Worm (Caenorhabditis elegans): ENCODE measurements around the gene gcy-9.

The gcy-9 gene

DNA sequence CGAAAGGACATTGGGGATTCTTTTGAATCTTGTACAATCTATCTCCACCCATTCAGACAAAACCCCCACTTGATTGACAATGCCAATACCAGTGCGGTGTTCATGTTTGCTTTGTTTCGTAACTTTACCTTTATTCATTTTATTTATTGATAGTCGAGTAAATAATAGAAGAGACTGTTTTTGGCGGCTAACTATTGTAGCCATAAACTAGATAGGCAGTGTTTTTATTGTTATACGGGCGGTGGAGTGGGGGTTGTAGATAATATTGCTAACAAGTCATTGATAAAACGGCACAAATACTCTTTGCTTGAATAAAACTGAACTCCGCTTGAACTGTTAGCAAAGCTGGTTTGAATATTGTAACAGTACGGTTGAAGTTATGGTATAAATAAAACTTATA lies 27.2 kb upstream of the gcy-9 start:
- TF ChIP-seq pha-2 (tag; optimal IDR thresholded peaks at IDR 0.05) (no peak), ceh-6 (GFP tag; optimal IDR thresholded peaks at IDR 0.05) (no peak), tbx-7 (tag; optimal IDR thresholded peaks at IDR 0.05) (no peak), sdc-2 (tag; optimal IDR thresholded peaks at IDR 0.05) (no peak), ttx-3 (tag; optimal IDR thresholded peaks at IDR 0.05) (no peak), che-1 (tag; optimal IDR thresholded peaks at IDR 0.05) (no peak), rnt-1 (tag; optimal IDR thresholded peaks at IDR 0.05) (no peak), dve-1 (tag; optimal IDR thresholded peaks at IDR 0.05) (no peak)

ce11 chrX:11357516-11357915 lies 19.8 kb upstream of the gcy-9 start, which contains the start of gene pgp-4:
Gene pgp-4 (plus strand): TSS chrX:11357816.
- no peak for TF ChIP-seq ceh-19 (GFP tag; optimal IDR thresholded peaks at IDR 0.05)
- no peak for TF ChIP-seq elt-4 (tag; optimal IDR thresholded peaks at IDR 0.05)
- TF ChIP-seq che-1 (tag; optimal IDR thresholded peaks at IDR 0.05), result no peak
- TF ChIP-seq K09A11.1 (tag; optimal IDR thresholded peaks at IDR 0.05; ENCODE audit: insufficient read depth), result no peak
- TF ChIP-seq ceh-22 (tag; optimal IDR thresholded peaks at IDR 0.05), result no peak
- no peak for TF ChIP-seq ceh-34 (tag; optimal IDR thresholded peaks at IDR 0.05)
- no peak for TF ChIP-seq hlh-6 (tag; optimal IDR thresholded peaks at IDR 0.05)
- no peak for TF ChIP-seq syd-9 (tag; optimal IDR thresholded peaks at IDR 0.05)
- no peak for TF ChIP-seq hlh-8 (tag; optimal IDR thresholded peaks at IDR 0.05)
- no peak for TF ChIP-seq lin-11 (tag; optimal IDR thresholded peaks at IDR 0.05)
- no peak for TF ChIP-seq ceh-18 (tag; optimal IDR thresholded peaks at IDR 0.05)
- no peak for TF ChIP-seq ceh-14 (tag; optimal IDR thresholded peaks at IDR 0.05)
- no peak for TF ChIP-seq ceh-30 (tag; optimal IDR thresholded peaks at IDR 0.05)
- no peak for TF ChIP-seq madf-2 (tag; optimal IDR thresholded peaks at IDR 0.05)
- TF ChIP-seq ceh-48 (tag; optimal IDR thresholded peaks at IDR 0.05), result no peak
- no peak for TF ChIP-seq ztf-16 (tag; optimal IDR thresholded peaks at IDR 0.05)

DNA sequence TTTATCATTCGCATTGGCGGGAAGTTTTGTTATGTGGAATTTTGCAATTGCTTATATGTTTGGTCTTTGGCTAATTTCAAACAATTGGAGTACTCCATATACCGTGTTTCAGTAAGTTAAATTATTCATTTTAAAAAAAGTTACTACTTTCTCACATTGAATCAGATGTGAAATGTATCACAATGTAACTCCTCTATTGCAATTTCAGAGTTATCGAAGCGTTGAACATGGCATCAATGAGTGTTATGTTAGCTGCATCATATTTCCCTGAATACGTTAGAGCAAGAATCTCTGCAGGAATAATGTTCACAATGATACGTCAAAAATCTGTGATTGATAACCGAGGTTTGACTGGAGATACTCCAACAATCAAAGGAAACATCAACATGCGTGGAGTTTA lies 18.2 kb upstream of the gcy-9 start:
- no peak for TF ChIP-seq ceh-22 (tag; optimal IDR thresholded peaks at IDR 0.05)
- TF ChIP-seq fax-1 (tag; optimal IDR thresholded peaks at IDR 0.05), result no peak
- TF ChIP-seq pha-2 (tag; optimal IDR thresholded peaks at IDR 0.05), result no peak
- no peak for TF ChIP-seq hlh-8 (tag; optimal IDR thresholded peaks at IDR 0.05)
- TF ChIP-seq C08G9.2 (tag; optimal IDR thresholded peaks at IDR 0.05), result no peak
- no peak for TF ChIP-seq gmeb-2 (tag; optimal IDR thresholded peaks at IDR 0.05)
- TF ChIP-seq tbx-7 (tag; optimal IDR thresholded peaks at IDR 0.05), result no peak
- TF ChIP-seq Y22D7AL.16 (tag; optimal IDR thresholded peaks at IDR 0.05), result no peak
- no peak for TF ChIP-seq pax-1 (tag; optimal IDR thresholded peaks at IDR 0.05)
- TF ChIP-seq unc-3 (GFP tag; conservative IDR thresholded peaks at IDR 0.05), result no peak
- no peak for TF ChIP-seq unc-3 (tag; optimal IDR thresholded peaks at IDR 0.05)
- TF ChIP-seq pqm-1 (tag; optimal IDR thresholded peaks at IDR 0.05), result no peak
- no peak for TF ChIP-seq hlh-6 (tag; optimal IDR thresholded peaks at IDR 0.05)
- no peak for TF ChIP-seq pros-1 (tag; optimal IDR thresholded peaks at IDR 0.05)
- no peak for TF ChIP-seq nhr-232 (tag; optimal IDR thresholded peaks at IDR 0.05)

ce11 chrX:11351856-11352255 lies 14.2 kb upstream of the gcy-9 start, which contains the start of gene pgp-3:
Gene pgp-3 (plus strand): TSS chrX:11352156.
- TF ChIP-seq hlh-8 (tag; optimal IDR thresholded peaks at IDR 0.05), result no peak
- no peak for TF ChIP-seq nhr-11 (tag; optimal IDR thresholded peaks at IDR 0.05)
- no peak for TF ChIP-seq madf-2 (tag; optimal IDR thresholded peaks at IDR 0.05)
- no peak for TF ChIP-seq lim-6 (tag; optimal IDR thresholded peaks at IDR 0.05)
- TF ChIP-seq ceh-19 (GFP tag; optimal IDR thresholded peaks at IDR 0.05), result no peak
- TF ChIP-seq ceh-18 (tag; optimal IDR thresholded peaks at IDR 0.05), result no peak
- TF ChIP-seq elt-4 (tag; optimal IDR thresholded peaks at IDR 0.05), result no peak
- TF ChIP-seq dmd-4 (tag; optimal IDR thresholded peaks at IDR 0.05; ENCODE audit: borderline replicate concordance), result no peak
- TF ChIP-seq ceh-31 (tag; optimal IDR thresholded peaks at IDR 0.05), result no peak
- TF ChIP-seq pat-9 (tag; optimal IDR thresholded peaks at IDR 0.05), result no peak
- no peak for TF ChIP-seq elt-2 (tag; optimal IDR thresholded peaks at IDR 0.05)
- no peak for TF ChIP-seq hlh-13 (GFP tag; optimal IDR thresholded peaks at IDR 0.05)
- TF ChIP-seq sox-2 (GFP tag; IDR thresholded peaks at IDR 0.05), result no peak
- TF ChIP-seq pax-1 (tag; optimal IDR thresholded peaks at IDR 0.05), result no peak
- TF ChIP-seq C08G9.2 (tag; optimal IDR thresholded peaks at IDR 0.05), result no peak
- TF ChIP-seq ref-2 (tag; optimal IDR thresholded peaks at IDR 0.05), result no peak
